Fruit fly (Drosophila melanogaster): Measurements from ENCODE around the gene Sras.

Sras gene

DNA sequence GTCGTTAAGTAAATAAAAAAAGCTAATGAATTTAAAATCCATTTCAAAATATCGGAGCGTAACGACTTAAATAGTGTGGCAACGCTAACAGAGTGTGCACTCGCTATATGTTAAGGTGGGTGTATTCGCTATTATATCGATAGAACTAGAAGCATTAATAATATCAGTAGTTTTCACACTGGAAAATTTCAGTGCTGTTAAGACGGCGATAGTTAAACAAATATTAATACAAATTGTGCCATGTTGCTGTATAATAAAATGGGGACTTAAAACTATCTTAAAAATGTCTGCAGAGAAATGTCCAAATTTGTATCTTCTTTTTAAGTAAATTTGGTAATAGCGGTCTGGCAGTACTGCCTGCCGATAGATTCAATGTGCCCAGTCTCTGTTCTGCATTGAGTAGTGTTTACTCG is 19.7 kb downstream of the Sras start (continued):
- TF ChIP-seq Ets21C (GFP tag; optimal IDR thresholded peaks at IDR 0.05) (no peak), Sox102F (GFP tag; optimal IDR thresholded peaks at IDR 0.05) (no peak)

DNA sequence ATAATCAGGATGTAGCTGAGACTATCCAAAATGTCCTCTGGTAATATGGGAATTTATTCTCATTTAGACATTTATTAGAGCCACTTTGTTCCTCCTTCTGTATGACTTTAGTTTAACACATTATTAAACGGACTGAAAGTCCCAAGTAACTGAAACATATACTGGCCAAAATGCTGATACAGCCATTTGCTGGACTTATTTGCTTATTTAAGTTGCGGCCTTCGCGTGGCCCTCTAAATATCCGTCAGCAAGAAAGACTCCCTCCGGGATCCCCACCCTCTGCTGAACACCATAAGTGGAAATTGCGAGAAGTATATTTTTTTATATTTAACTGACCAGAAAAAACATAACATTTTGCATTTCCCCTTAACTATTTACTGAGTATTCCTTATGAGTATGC is 28.9 kb downstream of the Sras start, which contains the start of gene spo:
Gene spo, minus strand, starts transcription at position 135 of the 400 bp plus-strand sequence.
- TF ChIP-seq dsx (GFP tag; optimal IDR thresholded peaks at IDR 0.05; ENCODE audit: poor library complexity, severe bottlenecking) (no peak), CG6163 (GFP tag; IDR thresholded peaks at IDR 0.05) (no peak), Eip93F (GFP tag; optimal IDR thresholded peaks at IDR 0.05) (no peak), CG1621 (tag; optimal IDR thresholded peaks at IDR 0.05) (no peak), CG8319 (GFP tag; optimal IDR thresholded peaks at IDR 0.05) (no peak), Eip78C (GFP tag) (no peak), CG10669 (GFP tag; optimal IDR thresholded peaks at IDR 0.05) (no peak), CG6276 (GFP tag; optimal IDR thresholded peaks at IDR 0.05) (no peak), CG4318 (GFP tag; optimal IDR thresholded peaks at IDR 0.05) (no peak), Sox102F (GFP tag; optimal IDR thresholded peaks at IDR 0.05) (no peak), lz (GFP tag; optimal IDR thresholded peaks at IDR 0.05) (no peak), spab (GFP tag; optimal IDR thresholded peaks at IDR 0.05) (no peak)

DNA sequence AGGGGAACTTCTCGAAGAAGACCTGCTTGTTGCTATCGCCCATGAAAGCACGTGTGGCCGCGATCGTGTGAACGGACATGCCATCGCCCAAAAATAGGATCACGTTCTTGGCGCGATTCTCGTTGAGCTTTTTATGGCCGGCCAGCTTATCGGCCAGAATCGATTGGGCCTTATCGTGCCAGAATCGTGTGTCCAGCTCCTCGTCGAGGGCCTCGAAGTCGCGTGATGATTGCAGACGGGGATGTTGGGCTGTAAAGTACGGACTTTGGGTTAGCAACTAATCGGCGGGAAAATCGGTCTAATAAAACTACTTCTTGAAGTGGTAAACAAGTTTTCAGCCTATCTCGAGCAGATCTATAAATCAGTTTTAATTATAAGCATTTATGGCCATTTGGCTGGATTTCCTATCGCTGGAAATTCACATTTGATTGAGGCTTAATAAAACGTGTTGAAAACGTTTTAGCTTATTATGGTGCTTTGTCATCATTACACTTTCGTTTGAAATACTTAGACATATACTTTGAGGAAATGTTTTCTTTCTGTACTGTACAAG is 30.7 kb downstream of the Sras start:
- TF ChIP-seq CG8632 (GFP tag; optimal IDR thresholded peaks at IDR 0.05) (no peak), Ets21C (GFP tag; optimal IDR thresholded peaks at IDR 0.05) (no peak), CG1621 (tag; optimal IDR thresholded peaks at IDR 0.05) (no peak), Eip78C (GFP tag) (no peak), eg (GFP tag; IDR thresholded peaks at IDR 0.05) (no peak), CG3032 (tag; optimal IDR thresholded peaks at IDR 0.05) (no peak), dac (GFP tag; optimal IDR thresholded peaks at IDR 0.05) (no peak), CG11762 (GFP tag; optimal IDR thresholded peaks at IDR 0.05; ENCODE audit: insufficient read depth) (no peak), fkh (GFP tag; optimal IDR thresholded peaks at IDR 0.05) (no peak), CG7368 (GFP tag; optimal IDR thresholded peaks at IDR 0.05) (no peak), CG8119 (GFP tag; IDR thresholded peaks at IDR 0.05) (no peak)

DNA sequence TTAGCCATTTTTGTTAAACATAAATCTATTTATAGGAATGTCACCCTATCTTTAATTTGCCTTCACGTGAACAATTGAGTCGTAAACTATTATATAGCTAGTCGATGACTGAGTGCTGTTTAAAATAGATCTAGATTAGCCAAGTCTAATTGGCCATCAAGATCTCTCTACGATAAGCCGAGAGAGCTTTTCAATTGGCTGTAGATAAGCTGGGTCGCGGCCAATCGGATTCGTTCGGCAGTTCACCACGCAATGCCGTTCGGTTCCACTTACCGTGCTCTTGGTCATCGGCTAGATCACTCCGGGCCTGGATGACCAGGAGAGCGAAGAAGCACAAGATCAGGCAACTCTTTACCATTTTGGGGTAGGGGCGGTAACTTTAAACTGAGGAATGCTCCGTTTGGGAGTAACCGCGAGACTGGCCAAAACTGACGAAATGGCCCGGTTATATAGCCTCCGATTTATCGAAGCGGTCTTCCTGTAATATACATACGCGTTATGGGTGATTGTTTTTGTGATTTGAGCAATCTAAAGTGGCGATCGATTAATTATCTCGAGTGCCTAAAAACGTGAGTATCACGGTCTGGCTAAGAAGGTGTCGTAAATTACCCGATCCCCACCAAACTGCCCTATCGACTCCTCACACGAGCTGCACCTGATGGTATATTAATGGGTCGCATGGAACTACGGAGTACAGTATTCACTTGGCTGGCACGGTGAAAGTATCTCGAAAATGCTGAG is 31.4 kb downstream of the Sras start, which contains the start of the genes Alp10 and Alp9:
Gene Alp10, minus strand, starts transcription at position 420 of the 741 bp plus-strand sequence.
Gene Alp9, plus strand, starts transcription at position 690 of the 741 bp plus-strand sequence.
- TF ChIP-seq topi (GFP tag; optimal IDR thresholded peaks at IDR 0.05) (no peak), Smox (GFP tag; optimal IDR thresholded peaks at IDR 0.05) (no peak), CG4318 (GFP tag; optimal IDR thresholded peaks at IDR 0.05) (no peak), CG6276 (GFP tag; optimal IDR thresholded peaks at IDR 0.05) (no peak), CG10669 (GFP tag; optimal IDR thresholded peaks at IDR 0.05) (no peak), OdsH (GFP tag; optimal IDR thresholded peaks at IDR 0.05) (no peak), CG32006 (GFP tag; optimal IDR thresholded peaks at IDR 0.05) (no peak), CG3919 (GFP tag; optimal IDR thresholded peaks at IDR 0.05) (no peak), Hr4 (GFP tag; optimal IDR thresholded peaks at IDR 0.05) (no peak), Sox15 (GFP tag; optimal IDR thresholded peaks at IDR 0.05) (no peak), CG8632 (GFP tag; optimal IDR thresholded peaks at IDR 0.05) (no peak), fkh (GFP tag; optimal IDR thresholded peaks at IDR 0.05) (no peak), CG6854 (GFP tag; optimal IDR thresholded peaks at IDR 0.05) (no peak), CG8319 (GFP tag; optimal IDR thresholded peaks at IDR 0.05) (no peak)

DNA sequence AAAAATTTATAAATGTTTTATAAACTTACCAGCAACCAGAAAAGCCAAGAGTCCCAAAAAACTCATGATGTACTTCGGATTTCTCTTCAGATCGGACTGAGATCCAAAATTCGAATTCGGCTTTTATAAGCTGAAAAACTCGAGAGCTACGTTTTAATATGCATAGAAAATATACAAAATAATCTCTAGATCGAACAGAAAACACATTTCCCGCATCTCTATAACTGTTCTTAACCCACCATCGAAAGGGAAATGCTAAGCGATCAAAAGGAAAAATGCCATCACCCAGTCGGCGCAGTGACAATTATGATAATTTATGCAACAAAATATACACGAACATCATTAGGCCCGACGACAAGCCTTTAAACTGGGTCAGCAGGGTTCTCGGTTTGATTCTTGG is 36.0 kb downstream of the Sras start, which contains the start of gene CG10591:
Gene CG10591, minus strand, starts transcription at position 101 of the 400 bp plus-strand sequence.
- TF ChIP-seq Ets21C (GFP tag; optimal IDR thresholded peaks at IDR 0.05) (no peak), CG8319 (GFP tag; optimal IDR thresholded peaks at IDR 0.05) (no peak), Sox102F (GFP tag; optimal IDR thresholded peaks at IDR 0.05) (no peak), achi (GFP tag; optimal IDR thresholded peaks at IDR 0.05) (no peak), Smox (GFP tag; optimal IDR thresholded peaks at IDR 0.05) (no peak), Sox15 (GFP tag; optimal IDR thresholded peaks at IDR 0.05) (no peak), esn (GFP tag; optimal IDR thresholded peaks at IDR 0.05) (no peak), CG15336 (GFP tag; IDR thresholded peaks at IDR 0.05) (no peak), spab (GFP tag; optimal IDR thresholded peaks at IDR 0.05) (no peak), fd85E (GFP tag; optimal IDR thresholded peaks at IDR 0.05) (no peak)
